Worm (Caenorhabditis elegans): ENCODE results near the gene F26G1.15.

DNA sequence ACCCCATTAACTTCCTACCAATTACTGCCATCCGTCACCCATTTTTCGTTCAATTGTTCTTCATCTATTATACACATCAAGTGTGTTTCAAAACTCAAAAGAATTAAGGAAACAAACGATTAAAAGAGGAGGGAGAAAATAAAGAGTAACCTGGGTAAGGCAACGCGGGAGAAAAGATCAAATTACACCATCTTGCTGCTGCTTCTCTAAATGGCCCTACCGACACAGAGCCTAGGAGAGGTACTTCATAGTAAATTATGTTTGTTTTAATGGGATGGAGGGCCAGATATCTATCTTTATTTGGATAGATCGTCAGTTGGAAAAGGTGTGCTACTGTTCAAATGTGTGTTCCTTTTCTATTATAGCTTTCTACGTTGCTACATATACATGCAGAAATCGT, 25.3 kb downstream of the F26G1.15 start:
- TF ChIP-seq mdl-1 (tag; optimal IDR thresholded peaks at IDR 0.05) (no peak), ama-1 (optimal IDR thresholded peaks at IDR 0.05) (no peak), ztf-11 (tag; optimal IDR thresholded peaks at IDR 0.05) (no peak), egl-27 (tag; optimal IDR thresholded peaks at IDR 0.05) (no peak), fos-1 (tag; optimal IDR thresholded peaks at IDR 0.05) (no peak), snpc-4 (tag; optimal IDR thresholded peaks at IDR 0.05) (no peak), dmd-4 (tag; optimal IDR thresholded peaks at IDR 0.05) (no peak), unc-62 (GFP tag; optimal IDR thresholded peaks at IDR 0.05) (no peak), mab-5 (tag; optimal IDR thresholded peaks at IDR 0.05) (no peak), blmp-1 (tag; optimal IDR thresholded peaks at IDR 0.05; ENCODE audit: insufficient read depth) (no peak), alr-1 (tag; optimal IDR thresholded peaks at IDR 0.05) (no peak), zag-1 (tag; optimal IDR thresholded peaks at IDR 0.05) (no peak), ceh-82 (tag; optimal IDR thresholded peaks at IDR 0.05) (no peak), skn-1 (tag; optimal IDR thresholded peaks at IDR 0.05) (no peak)

All from whole organism, L2 larva.